Fruit fly (Drosophila melanogaster): ENCODE results near the gene CG6696.

The CG6696 gene

DNA sequence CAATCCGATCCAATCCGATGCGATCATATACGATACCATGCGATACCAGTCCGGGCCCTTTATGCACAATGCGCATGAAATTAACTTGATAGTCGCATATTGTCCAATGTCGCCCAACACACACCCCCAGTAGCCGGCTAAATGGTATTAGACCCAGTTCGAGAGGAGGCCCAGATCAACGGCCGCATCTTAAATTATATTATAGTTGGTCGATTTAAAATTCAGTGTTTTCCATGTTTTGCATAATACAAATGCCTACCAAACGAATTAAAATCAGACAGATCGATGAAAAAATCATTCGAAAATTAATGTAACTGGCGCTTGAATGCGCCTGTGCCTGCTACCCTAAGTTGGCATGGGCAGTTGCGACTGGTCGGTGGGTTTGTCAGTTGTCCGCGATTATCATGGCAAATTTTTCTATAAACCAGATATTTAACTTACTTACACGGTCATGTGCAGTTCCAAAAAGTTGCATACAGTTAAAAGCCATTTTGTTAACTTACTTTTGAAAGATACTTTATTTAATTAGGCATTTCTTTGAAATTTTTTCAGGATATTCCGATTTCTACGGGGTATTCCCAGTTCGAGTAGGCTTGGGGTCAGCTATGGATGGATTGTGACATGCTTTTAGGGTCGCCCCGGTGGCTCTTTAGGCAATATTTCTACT lies 8.0 kb upstream of the CG6696 start (continued):
- TF ChIP-seq Trl (optimal IDR thresholded peaks at IDR 0.05) (no peak), Trl (GFP tag; optimal IDR thresholded peaks at IDR 0.05) (no peak), ato (GFP tag; IDR thresholded peaks at IDR 0.05; ENCODE audit: partially characterized antibody) (no peak), CG17612 (GFP tag; IDR thresholded peaks at IDR 0.05) (no peak), D19B (GFP tag; optimal IDR thresholded peaks at IDR 0.05) (peak; percentile 40), amos (GFP tag; IDR thresholded peaks at IDR 0.05; ENCODE audit: partially characterized antibody) (no peak), grn (GFP tag; optimal IDR thresholded peaks at IDR 0.05) (peak; percentile 20), ken (GFP tag; IDR thresholded peaks at IDR 0.05) (no peak), CG1602 (GFP tag; optimal IDR thresholded peaks at IDR 0.05) (peak; percentile 7), Xbp1 (GFP tag; optimal IDR thresholded peaks at IDR 0.05) (peak; percentile 31), btn (GFP tag; optimal IDR thresholded peaks at IDR 0.05) (no peak), yki (optimal IDR thresholded peaks at IDR 0.05) (no peak), CG33557 (GFP tag; optimal IDR thresholded peaks at IDR 0.05) (no peak), unc-4 (GFP tag; IDR thresholded peaks at IDR 0.05; ENCODE audit: partially characterized antibody) (no peak), kni (GFP tag; optimal IDR thresholded peaks at IDR 0.05) (no peak), trem (tag; optimal IDR thresholded peaks at IDR 0.05) (no peak), bcd (GFP tag; optimal IDR thresholded peaks at IDR 0.05) (no peak), dmrt99B (tag; optimal IDR thresholded peaks at IDR 0.05) (peak; percentile 68), Ssrp (tag; optimal IDR thresholded peaks at IDR 0.05) (peak; percentile 40), Med (GFP tag) (peak; percentile 32), ATbp (GFP tag; optimal IDR thresholded peaks at IDR 0.05) (peak; percentile 36), CG2116 (GFP tag; optimal IDR thresholded peaks at IDR 0.05) (no peak), Opbp (GFP tag; IDR thresholded peaks at IDR 0.05; ENCODE audit: partially characterized antibody) (no peak), CG10366 (GFP tag; IDR thresholded peaks at IDR 0.05) (peak; percentile 45; the same call in 1 of the 2 replicates), MESR4 (GFP tag; optimal IDR thresholded peaks at IDR 0.05) (no peak), CG18262 (tag; optimal IDR thresholded peaks at IDR 0.05) (peak; percentile 46), CG6689 (GFP tag; IDR thresholded peaks at IDR 0.05) (peak; percentile 69), chn (GFP tag; optimal IDR thresholded peaks at IDR 0.05) (no peak), CG13424 (tag; optimal IDR thresholded peaks at IDR 0.05) (peak; percentile 36), bsh (GFP tag; optimal IDR thresholded peaks at IDR 0.05) (peak in 1 of 2 experiments; percentile 35), fd96Cb (tag; optimal IDR thresholded peaks at IDR 0.05) (peak; percentile 19), schlank (tag; optimal IDR thresholded peaks at IDR 0.05) (no peak), CG12236 (GFP tag; optimal IDR thresholded peaks at IDR 0.05) (no peak), CG18476 (GFP tag; optimal IDR thresholded peaks at IDR 0.05) (no peak), Hand (GFP tag; optimal IDR thresholded peaks at IDR 0.05) (no peak), fu2 (GFP tag; optimal IDR thresholded peaks at IDR 0.05) (no peak), CG9727 (GFP tag; optimal IDR thresholded peaks at IDR 0.05) (no peak), CG11504 (tag; optimal IDR thresholded peaks at IDR 0.05) (peak; percentile 54), ham (GFP tag; IDR thresholded peaks at IDR 0.05) (no peak), CG12942 (GFP tag; optimal IDR thresholded peaks at IDR 0.05) (no peak), ttk (GFP tag; IDR thresholded peaks at IDR 0.05) (0 out of 2 replicates have a peak, but pooled peaks have one; percentile 13), CG3726 (GFP tag; IDR thresholded peaks at IDR 0.05) (peak; percentile 55; the same call in 1 of the 3 replicates), eyg (GFP tag; optimal IDR thresholded peaks at IDR 0.05) (no peak), nmo (GFP tag; optimal IDR thresholded peaks at IDR 0.05) (peak; percentile 25), ewg (GFP tag; optimal IDR thresholded peaks at IDR 0.05) (peak; percentile 19), trh (GFP tag; optimal IDR thresholded peaks at IDR 0.05) (no peak), abd-A (tag; optimal IDR thresholded peaks at IDR 0.05) (peak; percentile 53), shn (GFP tag; optimal IDR thresholded peaks at IDR 0.05) (no peak), Doc2 (GFP tag; IDR thresholded peaks at IDR 0.05) (no peak), Oli (tag; optimal IDR thresholded peaks at IDR 0.05) (peak; percentile 40)

Data from whole organism, embryonic.